Fruit fly (Drosophila melanogaster) whole organism, prepupa: ENCODE results near the gene CG32270.

Experiments
- CG10631 ChIP-seq: fragments of 200-800 bp; sonication (Bioruptor generic); optimal IDR thresholded peaks from 2 replicates; lab custom pipeline; 2016; ENCODE audit warnings: missing biosample characterization, missing genetic modification characterization
- CG10669 ChIP-seq: fragments of 200-800 bp; sonication (Bioruptor generic); optimal IDR thresholded peaks from 3 replicates; lab custom pipeline; 2018; ENCODE audit warnings: missing biosample characterization, mild to moderate bottlenecking, missing genetic modification characterization, moderate library complexity
- CG11294 ChIP-seq: fragments of 200-800 bp; sonication (Bioruptor generic); IDR thresholded peaks from 2 replicates; pipeline ENCODE4 v1.3.6; 2022; ENCODE audit warnings: missing biosample characterization, missing genetic modification characterization
- CG11762 ChIP-seq: fragments of 200-800 bp; sonication (Bioruptor generic); optimal IDR thresholded peaks from 3 replicates; lab custom pipeline; 2016; ENCODE audit warnings: missing biosample characterization, missing genetic modification characterization; ENCODE audit not compliant: insufficient read depth
- CG15336 ChIP-seq: fragments of 200-800 bp; sonication (Bioruptor generic); IDR thresholded peaks from 2 replicates; pipeline ENCODE4 v1.3.6; 2022; ENCODE audit warnings: missing biosample characterization, missing genetic modification characterization
- CG1621 ChIP-seq: fragments of 200-800 bp; sonication (Bioruptor generic); optimal IDR thresholded peaks from 3 replicates; lab custom pipeline; 2018; ENCODE audit warnings: missing biosample characterization, mild to moderate bottlenecking, missing genetic modification characterization
- CG16779 ChIP-seq: fragments of 200-800 bp; sonication (Bioruptor generic); optimal IDR thresholded peaks from 3 replicates; lab custom pipeline; 2017; ENCODE audit warnings: missing biosample characterization, mild to moderate bottlenecking, missing genetic modification characterization
- CG3032 ChIP-seq: fragments of 200-800 bp; optimal IDR thresholded peaks from 2 replicates; lab custom pipeline; 2019; ENCODE audit warnings: missing biosample characterization, mild to moderate bottlenecking, missing genetic modification characterization, moderate library complexity
- CG31627 ChIP-seq: fragments of 200-800 bp; sonication (Bioruptor generic); optimal IDR thresholded peaks from 3 replicates; lab custom pipeline; 2016; ENCODE audit warnings: missing biosample characterization, missing genetic modification characterization
- CG32006 ChIP-seq: fragments of 200-800 bp; sonication (Bioruptor generic); optimal IDR thresholded peaks from 3 replicates; lab custom pipeline; 2017; ENCODE audit warnings: missing biosample characterization, mild to moderate bottlenecking, missing genetic modification characterization
- CG34406 ChIP-seq: fragments of 200-800 bp; sonication (Bioruptor generic); optimal IDR thresholded peaks from 3 replicates; lab custom pipeline; 2016; ENCODE audit warnings: missing biosample characterization, missing genetic modification characterization
- CG3919 ChIP-seq: fragments of 200-800 bp; sonication (Bioruptor generic); optimal IDR thresholded peaks from 3 replicates; lab custom pipeline; 2016; ENCODE audit warnings: missing biosample characterization, missing genetic modification characterization
- CG4318 ChIP-seq: fragments of 200-800 bp; sonication (Bioruptor generic); optimal IDR thresholded peaks from 3 replicates; lab custom pipeline; 2017; ENCODE audit warnings: missing biosample characterization, mild to moderate bottlenecking, missing genetic modification characterization
- CG6163 ChIP-seq: fragments of 200-800 bp; sonication (Bioruptor generic); IDR thresholded peaks from 3 replicates; pipeline ENCODE4 v1.3.6; 2022; ENCODE audit warnings: missing biosample characterization, missing genetic modification characterization
- CG6792 ChIP-seq: fragments of 200-800 bp; sonication (Bioruptor generic); optimal IDR thresholded peaks from 3 replicates; lab custom pipeline; 2016; ENCODE audit warnings: missing biosample characterization, missing genetic modification characterization
- CG6854 ChIP-seq: fragments of 200-800 bp; sonication (Bioruptor generic); optimal IDR thresholded peaks from 2 replicates; lab custom pipeline; 2017; ENCODE audit warnings: missing biosample characterization, mild to moderate bottlenecking, missing genetic modification characterization
- CG7368 ChIP-seq: fragments of 200-800 bp; sonication (Bioruptor generic); optimal IDR thresholded peaks from 3 replicates; lab custom pipeline; 2016; ENCODE audit warnings: missing biosample characterization, missing genetic modification characterization
- CG8119 ChIP-seq: fragments of 200-800 bp; sonication (Bioruptor generic); IDR thresholded peaks from 3 replicates; pipeline ENCODE4 v1.3.6; 2022; ENCODE audit warnings: missing biosample characterization, missing genetic modification characterization
- CG8319 ChIP-seq: fragments of 200-800 bp; sonication (Bioruptor generic); optimal IDR thresholded peaks from 3 replicates; lab custom pipeline; 2016; ENCODE audit warnings: missing biosample characterization, missing genetic modification characterization
- CG8632 ChIP-seq: fragments of 200-800 bp; sonication (Bioruptor generic); optimal IDR thresholded peaks from 3 replicates; lab custom pipeline; 2016; ENCODE audit warnings: missing biosample characterization, missing genetic modification characterization
- CG9139 ChIP-seq: fragments of 200-800 bp; sonication (Bioruptor generic); optimal IDR thresholded peaks from 3 replicates; lab custom pipeline; 2017; ENCODE audit warnings: missing biosample characterization, mild to moderate bottlenecking, missing genetic modification characterization
- Eip75B ChIP-seq: fragments of 200-800 bp; sonication (Bioruptor generic); optimal IDR thresholded peaks from 3 replicates; lab custom pipeline; 2016; ENCODE audit warnings: missing biosample characterization, missing genetic modification characterization
- Eip78C ChIP-seq: fragments of 200-800 bp; sonication (Bioruptor generic); peaks from one replicate; lab custom pipeline; 2016; ENCODE audit warnings: missing biosample characterization, missing genetic modification characterization
- Ets21C ChIP-seq: fragments of 200-800 bp; sonication (Bioruptor generic); optimal IDR thresholded peaks from 3 replicates; lab custom pipeline; 2016; ENCODE audit warnings: missing biosample characterization, missing genetic modification characterization
- Ets96B ChIP-seq: fragments of 200-800 bp; optimal IDR thresholded peaks from 2 replicates; lab custom pipeline; 2019; ENCODE audit warnings: missing biosample characterization, mild to moderate bottlenecking, missing genetic modification characterization, moderate library complexity
- Hr38 ChIP-seq: sonication (Bioruptor generic); optimal IDR thresholded peaks from 2 replicates; lab custom pipeline; 2016; ENCODE audit warnings: missing biosample characterization, missing genetic modification characterization
- Lpt ChIP-seq: fragments of 200-800 bp; sonication (Bioruptor generic); optimal IDR thresholded peaks from 3 replicates; lab custom pipeline; 2016; ENCODE audit warnings: missing biosample characterization, missing genetic modification characterization
- Smox ChIP-seq: fragments of 200-800 bp; sonication (Bioruptor generic); optimal IDR thresholded peaks from 3 replicates; lab custom pipeline; 2016; ENCODE audit warnings: missing biosample characterization, missing genetic modification characterization
- Sox102F ChIP-seq: fragments of 200-800 bp; sonication (Bioruptor generic); optimal IDR thresholded peaks from 2 replicates; lab custom pipeline; 2016; ENCODE audit warnings: missing biosample characterization, mild to moderate bottlenecking, missing genetic modification characterization
- Sox14 ChIP-seq: fragments of 200-800 bp; sonication (Bioruptor generic); optimal IDR thresholded peaks from 3 replicates; lab custom pipeline; 2016; ENCODE audit warnings: missing biosample characterization, missing genetic modification characterization
- Sox15 ChIP-seq: fragments of 200-800 bp; sonication (Bioruptor generic); optimal IDR thresholded peaks from 3 replicates; lab custom pipeline; 2016; ENCODE audit warnings: missing biosample characterization, missing genetic modification characterization
- achi ChIP-seq: fragments of 200-800 bp; sonication (Bioruptor generic); optimal IDR thresholded peaks from 3 replicates; lab custom pipeline; 2016; ENCODE audit warnings: missing biosample characterization, missing genetic modification characterization
- acj6 ChIP-seq: fragments of 200-800 bp; sonication (Bioruptor generic); optimal IDR thresholded peaks from 3 replicates; lab custom pipeline; 2016; ENCODE audit warnings: missing biosample characterization, missing genetic modification characterization
- dac ChIP-seq: fragments of 200-800 bp; sonication (Bioruptor generic); optimal IDR thresholded peaks from 2 replicates; lab custom pipeline; 2017; ENCODE audit warnings: missing biosample characterization, mild to moderate bottlenecking, missing genetic modification characterization
- dsx ChIP-seq: fragments of 200-800 bp; optimal IDR thresholded peaks from 3 replicates; lab custom pipeline; 2019; ENCODE audit warnings: missing biosample characterization, mild to moderate bottlenecking, missing genetic modification characterization, moderate library complexity; ENCODE audit not compliant: poor library complexity, severe bottlenecking
- eg ChIP-seq: fragments of 200-800 bp; sonication (Bioruptor generic); IDR thresholded peaks from 3 replicates; pipeline ENCODE4 v1.3.6; 2022; ENCODE audit warnings: missing biosample characterization, missing genetic modification characterization
- esn ChIP-seq: fragments of 200-800 bp; sonication (Bioruptor generic); optimal IDR thresholded peaks from 2 replicates; lab custom pipeline; 2016; ENCODE audit warnings: missing biosample characterization, mild to moderate bottlenecking, missing genetic modification characterization, moderate library complexity
- fd59A ChIP-seq: fragments of 200-800 bp; sonication (Bioruptor generic); optimal IDR thresholded peaks from 2 replicates; lab custom pipeline; 2017; ENCODE audit warnings: missing biosample characterization, mild to moderate bottlenecking, missing genetic modification characterization, missing genetic modification reagents
- fd85E ChIP-seq: fragments of 200-800 bp; sonication (Bioruptor generic); optimal IDR thresholded peaks from 3 replicates; lab custom pipeline; 2016; ENCODE audit warnings: missing biosample characterization, missing genetic modification characterization
- fkh ChIP-seq: fragments of 200-800 bp; sonication (Bioruptor generic); optimal IDR thresholded peaks from 3 replicates; lab custom pipeline; 2017; ENCODE audit warnings: missing biosample characterization, mild to moderate bottlenecking, missing genetic modification characterization, moderate library complexity
- lz ChIP-seq: fragments of 200-800 bp; sonication (Bioruptor generic); optimal IDR thresholded peaks from 3 replicates; lab custom pipeline; 2016; ENCODE audit warnings: missing biosample characterization, missing genetic modification characterization
- net ChIP-seq: fragments of 200-800 bp; sonication (Bioruptor generic); optimal IDR thresholded peaks from 3 replicates; lab custom pipeline; 2016; ENCODE audit warnings: missing biosample characterization, missing genetic modification characterization
- pdm3 ChIP-seq: fragments of 200-800 bp; sonication (Bioruptor generic); optimal IDR thresholded peaks from 3 replicates; lab custom pipeline; 2016; ENCODE audit warnings: missing biosample characterization, missing genetic modification characterization
- salr ChIP-seq, 2 experiments: fragments of 200-800 bp; sonication (Bioruptor generic); optimal IDR thresholded peaks; 3 replicates each; lab custom pipeline; 2016 to 2018; ENCODE audit warnings: missing biosample characterization in 2 of 2, missing genetic modification characterization in 2 of 2, mild to moderate bottlenecking in 1 of 2
- spab ChIP-seq: fragments of 200-800 bp; sonication (Bioruptor generic); optimal IDR thresholded peaks from 2 replicates; lab custom pipeline; 2017; ENCODE audit warnings: missing biosample characterization, mild to moderate bottlenecking, missing genetic modification characterization, missing genetic modification reagents
- ss ChIP-seq, 2 experiments: fragments of 200-800 bp; sonication (Bioruptor generic); optimal IDR thresholded peaks; 2 replicates in 1 of 2; 3 replicates in 1 of 2; lab custom pipeline; 2017 to 2018; ENCODE audit warnings: mild to moderate bottlenecking in 2 of 2, missing biosample characterization in 2 of 2, missing genetic modification characterization in 2 of 2, moderate library complexity in 1 of 2
- svp ChIP-seq: fragments of 200-800 bp; sonication (Bioruptor generic); peaks from one replicate; lab custom pipeline; 2016; ENCODE audit warnings: missing biosample characterization, missing genetic modification characterization

CG32270 gene

dm6 chr3L:3194059-3194458 lies 14.7 kb downstream of the CG32270 start (continued):
- TF ChIP-seq CG10631 = peak; percentile 98
- peak; percentile 15 for TF ChIP-seq fkh
- peak; percentile 97 for TF ChIP-seq pdm3 (GFP tag; lab: Kevin White, UChicago)
- TF ChIP-seq ss (GFP tag; optimal IDR thresholded peaks at IDR 0.05; lab: Kevin White, UChicago) = peak; percentile 69 to 83
- peak; percentile 97 for TF ChIP-seq svp (GFP tag; lab: Kevin White, UChicago)
- peak; percentile 98 for TF ChIP-seq achi (GFP tag; lab: Kevin White, UChicago)
- TF ChIP-seq acj6 = peak; percentile 97
- TF ChIP-seq CG6854 (GFP tag; lab: Kevin White, UChicago) = peak; percentile 74
- TF ChIP-seq CG15336 = peak; percentile 99
- TF ChIP-seq Eip78C (GFP tag; lab: Kevin White, UChicago) = peak; percentile 98
- peak; percentile 93 for TF ChIP-seq CG16779 (tag; lab: Kevin White, UChicago)
- peak; percentile 90 for TF ChIP-seq CG31627 (GFP tag; lab: Kevin White, UChicago)
- peak; percentile 82 for TF ChIP-seq Ets21C (GFP tag; lab: Kevin White, UChicago)
- peak; percentile 98 for TF ChIP-seq CG8119 (GFP tag; lab: Robert Waterston, UW)
- peak; percentile 94 for TF ChIP-seq CG4318 (GFP tag; lab: Kevin White, UChicago)
- peak; percentile 98 for TF ChIP-seq CG34406 (GFP tag; lab: Kevin White, UChicago)
- peak; percentile 96 for TF ChIP-seq Lpt
- peak; percentile 95 for TF ChIP-seq Ets96B (tag; lab: Kevin White, UChicago)
- peak; percentile 97 for TF ChIP-seq CG8632
- peak; percentile 89 to 97 for TF ChIP-seq salr (GFP tag; optimal IDR thresholded peaks at IDR 0.05; lab: Kevin White, UChicago)
- peak; percentile 98 for TF ChIP-seq net (GFP tag; lab: Kevin White, UChicago)

dm6 chr3L:3192912-3193311 lies 15.9 kb downstream of the CG32270 start, which contains the start of gene Hsp83:
Gene Hsp83 (plus strand): TSS chr3L:3192969.
- TF ChIP-seq dac (GFP tag; lab: Kevin White, UChicago) = peak; percentile 68
- TF ChIP-seq CG6163 (GFP tag; lab: Robert Waterston, UW) = peak; percentile 97
- TF ChIP-seq lz (GFP tag; lab: Kevin White, UChicago) = peak; percentile 93
- TF ChIP-seq Ets96B (tag; lab: Kevin White, UChicago) = peak; percentile 68
- TF ChIP-seq Sox102F (GFP tag; lab: Kevin White, UChicago) = peak; percentile 98
- TF ChIP-seq CG11294 = peak; percentile 53; the same call in 1 of the 2 replicates
- TF ChIP-seq CG1621 (tag; lab: Kevin White, UChicago) = peak; percentile 89
- TF ChIP-seq CG3032 (tag; lab: Kevin White, UChicago) = peak; percentile 82
- TF ChIP-seq CG10631 = peak; percentile 77
- peak; percentile 96 for TF ChIP-seq CG7368
- TF ChIP-seq CG6792 = peak; percentile 90
- peak; percentile 82 for TF ChIP-seq CG8119 (GFP tag; lab: Robert Waterston, UW)
- peak; percentile 100 for TF ChIP-seq CG6854 (GFP tag; lab: Kevin White, UChicago)
- peak; percentile 90 for TF ChIP-seq CG10669 (GFP tag; lab: Kevin White, UChicago)
- no peak for TF ChIP-seq svp (GFP tag; lab: Kevin White, UChicago)
- peak; percentile 94 for TF ChIP-seq eg (GFP tag; lab: Robert Waterston, UW)
- peak; percentile 79 for TF ChIP-seq spab (GFP tag; lab: Kevin White, UChicago)
- TF ChIP-seq achi (GFP tag; lab: Kevin White, UChicago) = peak; percentile 88
- peak; percentile 84 for TF ChIP-seq Sox14
- TF ChIP-seq dsx = peak; percentile 77
- peak; percentile 85 for TF ChIP-seq acj6
- TF ChIP-seq CG32006 = peak; percentile 69
- TF ChIP-seq CG16779 (tag; lab: Kevin White, UChicago) = peak; percentile 98
- peak; percentile 94 for TF ChIP-seq fd85E
- TF ChIP-seq CG11762 (GFP tag; lab: Kevin White, UChicago) = peak; percentile 82
- TF ChIP-seq Ets21C (GFP tag; lab: Kevin White, UChicago) = peak; percentile 76
- peak; percentile 96 for TF ChIP-seq CG3919 (GFP tag; lab: Kevin White, UChicago)
- peak; percentile 97 for TF ChIP-seq esn (GFP tag; lab: Kevin White, UChicago)
- TF ChIP-seq Lpt = peak; percentile 32
- TF ChIP-seq CG4318 (GFP tag; lab: Kevin White, UChicago) = peak; percentile 34
- TF ChIP-seq pdm3 (GFP tag; lab: Kevin White, UChicago) = peak; percentile 88
- peak; percentile 99 for TF ChIP-seq Eip78C (GFP tag; lab: Kevin White, UChicago)
- peak; percentile 89 for TF ChIP-seq CG8319 (GFP tag; lab: Kevin White, UChicago)
- peak; percentile 85 for TF ChIP-seq fd59A (GFP tag; lab: Kevin White, UChicago)
- TF ChIP-seq Hr38 (GFP tag; lab: Kevin White, UChicago) = no peak
- peak; percentile 82 for TF ChIP-seq fkh
- peak; percentile 95 for TF ChIP-seq Eip75B (GFP tag; lab: Kevin White, UChicago)
- TF ChIP-seq CG34406 (GFP tag; lab: Kevin White, UChicago) = peak; percentile 93
- peak; percentile 18 for TF ChIP-seq Sox15 (GFP tag; lab: Kevin White, UChicago)
- peak; percentile 96 for TF ChIP-seq net (GFP tag; lab: Kevin White, UChicago)
- TF ChIP-seq Smox = peak; percentile 88
- TF ChIP-seq CG9139 (GFP tag; lab: Kevin White, UChicago) = peak; percentile 98
